Worm (Caenorhabditis elegans) whole organism, midembryonic: ENCODE data around the gene H05C05.2.

Source experiments
- T22C8.4 ChIP-seq: fragments of 200-800 bp; sonication (Bioruptor generic); IDR thresholded peaks from 2 replicates; pipeline ENCODE4 v1.3.6; 2022; ENCODE audit warnings: missing genetic modification characterization, missing compliant biosample characterization
- cog-1 ChIP-seq: sonication (generic microtip); optimal IDR thresholded peaks from 2 replicates; lab custom pipeline; 2016; ENCODE audit warnings: missing genetic modification characterization, missing compliant biosample characterization
- flt-1 ChIP-seq: fragments of 200-800 bp; sonication (Bioruptor generic); IDR thresholded peaks from 2 replicates; pipeline ENCODE4 v1.3.6; 2022; ENCODE audit warnings: missing genetic modification characterization, missing compliant biosample characterization
- klf-2 ChIP-seq: fragments of 200-800 bp; sonication (Bioruptor generic); conservative IDR thresholded peaks from 2 replicates; pipeline ENCODE4 v1.3.6; 2022; ENCODE audit warnings: missing genetic modification reagents, missing genetic modification characterization, missing compliant biosample characterization
- med-1 ChIP-seq: sonication (generic microtip); optimal IDR thresholded peaks from 2 replicates; lab custom pipeline; 2017; ENCODE audit warnings: missing genetic modification characterization, mild to moderate bottlenecking, missing compliant biosample characterization, antibody characterized with exemption, missing genetic modification reagents; ENCODE audit not compliant: insufficient read depth
- ref-1 ChIP-seq: fragments of 200-800 bp; sonication (Bioruptor generic); conservative IDR thresholded peaks from 2 replicates; pipeline ENCODE4 v1.3.6; 2022; ENCODE audit warnings: missing genetic modification reagents, missing genetic modification characterization, missing compliant biosample characterization
- tab-1 ChIP-seq: fragments of 200-800 bp; sonication (Bioruptor generic); IDR thresholded peaks from 2 replicates; pipeline ENCODE4 v1.3.6; 2022; ENCODE audit warnings: missing genetic modification characterization, missing compliant biosample characterization
- ztf-23 ChIP-seq: fragments of 200-800 bp; sonication (Bioruptor generic); IDR thresholded peaks from 2 replicates; pipeline ENCODE4 v1.3.6; 2022; ENCODE audit warnings: missing genetic modification reagents, missing genetic modification characterization, missing compliant biosample characterization
- ztf-29 ChIP-seq: fragments of 200-800 bp; sonication (Bioruptor generic); IDR thresholded peaks from 2 replicates; pipeline ENCODE4 v1.3.6; 2022; ENCODE audit warnings: missing genetic modification reagents, missing genetic modification characterization, missing compliant biosample characterization

The H05C05.2 gene

DNA sequence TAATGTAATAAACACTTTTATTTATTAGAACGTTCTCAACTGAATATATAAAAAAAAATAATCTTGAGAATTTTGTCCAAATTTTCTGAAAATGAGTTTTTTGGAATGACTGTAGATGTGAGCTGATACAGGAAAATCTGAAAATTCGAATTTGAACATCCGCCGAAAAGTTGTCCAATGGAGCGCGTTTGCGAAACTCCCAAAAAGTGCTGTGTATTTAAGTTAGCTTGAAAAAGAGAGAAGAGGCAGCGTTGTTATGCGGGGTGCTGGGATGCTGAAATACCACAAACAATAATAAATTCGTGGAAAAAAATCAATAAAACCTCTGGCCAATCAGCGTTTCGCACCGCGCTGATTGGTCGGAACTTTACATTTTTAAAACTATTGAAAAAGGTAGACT, 4.8 kb upstream of the H05C05.2 start:
- TF ChIP-seq ztf-29 (GFP tag; lab: Robert Waterston, UW) (no peak), tab-1 (GFP tag; lab: Robert Waterston, UW) (no peak), flt-1 (GFP tag; lab: Robert Waterston, UW) (no peak), ztf-23 (GFP tag; lab: Robert Waterston, UW) (no peak), klf-2 (no peak), T22C8.4 (GFP tag; lab: Robert Waterston, UW) (peak; percentile 22; the same call in 1 of the 2 replicates)

DNA sequence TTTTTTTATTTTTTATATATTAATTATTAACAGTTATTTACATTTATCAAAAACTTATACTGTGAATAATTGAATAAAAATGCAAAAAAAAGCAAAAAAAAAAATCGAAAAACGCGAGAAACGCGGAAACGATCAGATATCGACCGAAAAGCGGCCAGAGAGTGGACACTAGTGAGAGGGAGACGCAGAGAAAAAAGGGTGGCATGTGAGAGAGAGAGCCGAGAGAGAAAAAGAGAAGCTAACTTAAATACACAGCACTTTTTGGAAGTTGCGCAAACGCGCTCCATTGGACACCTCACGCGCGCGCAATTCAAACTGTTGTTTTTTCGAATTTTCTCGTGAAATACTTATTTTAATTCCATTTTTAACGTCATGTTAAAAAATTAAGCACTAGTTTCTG, 1.0 kb upstream of the H05C05.2 start:
- no peak for TF ChIP-seq klf-2
- TF ChIP-seq T22C8.4 (GFP tag; lab: Robert Waterston, UW) = peak; percentile 59
- no peak for TF ChIP-seq ref-1 (GFP tag; lab: Robert Waterston, UW)
- TF ChIP-seq ztf-23 (GFP tag; lab: Robert Waterston, UW) = no peak
- TF ChIP-seq med-1 (GFP tag; lab: Kevin White, UChicago) = no peak
- TF ChIP-seq tab-1 (GFP tag; lab: Robert Waterston, UW) = no peak
- peak; percentile 66 for TF ChIP-seq ztf-29 (GFP tag; lab: Robert Waterston, UW)
- TF ChIP-seq cog-1 (tag; lab: Kevin White, UChicago) = peak; percentile 47
- TF ChIP-seq flt-1 (GFP tag; lab: Robert Waterston, UW) = peak; percentile 69

DNA sequence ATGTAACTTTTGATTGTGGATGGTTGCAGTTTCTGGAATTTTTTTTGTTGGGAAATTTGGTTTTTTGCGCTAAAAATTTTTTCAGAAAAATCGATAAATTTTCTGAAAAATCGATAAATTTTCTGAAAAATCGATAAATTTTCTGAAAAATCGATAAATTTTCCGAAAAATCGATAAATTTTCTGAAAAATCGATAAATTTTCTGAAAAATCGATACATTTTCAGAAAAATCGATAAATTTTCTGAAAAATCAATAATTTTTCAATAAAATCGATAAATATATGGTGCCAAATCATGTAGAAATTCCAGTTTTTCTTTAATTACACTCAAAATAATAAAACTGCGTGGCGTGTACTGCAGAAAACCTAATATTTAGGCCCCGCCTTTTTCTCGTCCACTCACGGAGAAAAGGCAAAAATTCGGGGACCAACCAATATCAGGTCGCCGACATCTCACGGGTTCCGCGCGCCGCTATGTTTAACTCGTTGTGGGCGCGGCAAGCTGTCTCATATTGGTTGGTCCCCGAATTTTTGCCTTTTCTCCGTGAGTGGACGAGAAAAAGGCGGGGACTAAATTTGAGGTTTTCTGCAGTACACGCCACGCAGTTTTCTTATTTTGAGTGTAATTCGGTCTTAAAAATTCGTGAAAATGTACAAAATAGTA, 2.4 kb downstream of the H05C05.2 start:
- TF ChIP-seq T22C8.4 (GFP tag; lab: Robert Waterston, UW) = peak; percentile 91

DNA sequence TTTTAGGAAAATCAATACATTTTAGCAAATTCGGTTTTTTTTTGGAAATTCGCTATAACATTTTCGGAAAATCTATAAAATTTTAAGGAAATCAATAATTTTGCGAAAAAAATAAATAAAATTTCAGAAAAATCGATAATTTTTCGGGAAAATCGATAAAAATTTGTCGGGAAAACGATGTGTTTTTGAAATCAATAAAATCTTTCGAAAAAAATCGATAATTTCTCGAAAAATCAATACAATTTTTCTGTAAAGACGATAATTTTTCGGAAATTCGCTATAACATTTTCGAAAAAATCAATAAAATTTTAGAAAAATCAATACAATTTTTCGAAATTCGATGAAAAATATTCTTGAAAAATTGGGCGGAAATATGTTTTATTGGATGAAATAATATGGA, 3.6 kb downstream of the H05C05.2 start:
- TF ChIP-seq ref-1 (GFP tag; lab: Robert Waterston, UW) (no peak), T22C8.4 (GFP tag; lab: Robert Waterston, UW) (peak; percentile 72), ztf-23 (GFP tag; lab: Robert Waterston, UW) (no peak), klf-2 (no peak)

DNA sequence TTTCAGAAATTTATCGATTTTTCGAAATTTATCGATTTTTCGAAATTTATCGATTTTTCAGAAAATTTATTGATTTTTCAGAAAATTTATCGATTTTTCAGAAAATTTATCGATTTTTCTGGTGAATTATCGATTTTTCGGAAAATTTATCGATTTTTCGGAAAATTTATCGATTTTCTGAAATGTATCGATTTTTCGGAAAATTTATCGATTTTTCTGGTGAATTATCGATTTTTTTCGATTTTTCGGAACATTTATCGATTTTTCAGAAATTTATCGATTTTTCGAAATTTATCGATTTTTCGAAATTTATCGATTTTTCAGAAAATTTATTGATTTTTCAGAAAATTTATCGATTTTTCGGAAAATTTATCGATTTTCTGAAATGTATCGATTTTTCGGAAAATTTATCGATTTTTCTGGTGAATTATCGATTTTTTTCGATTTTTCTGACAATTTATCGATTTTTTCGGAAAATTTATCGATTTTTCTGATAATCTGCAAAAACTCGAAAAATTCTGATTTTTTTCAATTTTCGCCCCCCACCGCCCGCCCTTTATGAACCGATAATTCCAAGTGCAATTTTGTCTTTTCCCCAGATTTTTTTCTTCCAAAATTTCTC, 4.6 kb downstream of the H05C05.2 start:
- TF ChIP-seq T22C8.4 (GFP tag; lab: Robert Waterston, UW) = peak; percentile 98

DNA sequence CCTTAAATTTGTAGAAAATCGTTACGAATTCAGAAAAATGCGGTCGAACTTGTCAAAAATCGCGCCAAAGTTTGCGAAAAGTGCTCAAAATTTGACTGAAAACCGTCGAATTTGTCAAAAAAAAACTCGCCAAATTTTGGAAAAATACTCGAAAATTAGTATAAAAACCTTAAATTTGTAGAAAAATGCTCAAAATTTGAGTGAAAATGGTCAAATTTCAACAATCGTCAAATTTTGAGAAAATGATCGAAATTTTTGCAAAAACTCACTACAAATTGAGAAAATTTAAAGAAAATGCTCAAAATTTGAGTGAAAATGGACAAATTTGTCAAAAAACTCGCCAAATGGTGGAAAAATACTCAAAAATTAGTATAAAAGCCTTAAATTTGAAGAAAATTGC, 13.0 kb downstream of the H05C05.2 start:
- TF ChIP-seq T22C8.4 (GFP tag; lab: Robert Waterston, UW) (no peak), klf-2 (no peak), med-1 (GFP tag; lab: Kevin White, UChicago) (no peak), ref-1 (GFP tag; lab: Robert Waterston, UW) (no peak), tab-1 (GFP tag; lab: Robert Waterston, UW) (no peak), ztf-23 (GFP tag; lab: Robert Waterston, UW) (no peak), ztf-29 (GFP tag; lab: Robert Waterston, UW) (no peak), cog-1 (tag; lab: Kevin White, UChicago) (no peak), flt-1 (GFP tag; lab: Robert Waterston, UW) (no peak)

DNA sequence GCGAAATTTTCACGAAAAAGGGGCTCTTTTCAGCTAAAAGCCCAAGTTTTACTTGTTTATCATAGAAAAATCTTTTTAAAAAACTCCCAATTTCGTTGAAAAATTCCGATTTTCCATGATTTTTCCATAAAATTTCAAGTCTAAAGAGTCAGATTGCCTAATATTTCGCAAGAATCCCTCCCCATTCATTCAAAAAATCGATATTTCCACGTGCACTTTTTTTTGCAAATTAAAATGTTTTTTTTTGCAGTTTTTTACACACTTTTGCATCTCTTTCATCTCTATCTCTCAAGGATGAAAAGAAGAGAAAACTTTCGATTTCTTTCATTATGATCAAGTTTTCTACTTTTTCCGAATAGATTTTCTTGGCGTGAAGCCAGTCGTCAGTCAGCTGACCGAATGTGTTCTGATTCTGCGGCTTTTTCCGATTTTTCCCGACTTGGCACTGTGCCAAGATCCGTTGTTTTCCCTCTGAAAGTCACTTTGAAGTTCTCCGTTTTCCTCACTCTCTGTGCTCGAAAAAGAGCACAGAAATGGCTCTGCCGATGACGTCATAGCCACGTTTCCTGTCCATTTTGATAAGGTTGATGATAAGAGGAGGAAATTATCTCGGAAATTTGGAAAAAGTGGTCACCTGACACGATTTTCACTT, 17.0 kb downstream of the H05C05.2 start:
- TF ChIP-seq T22C8.4 (GFP tag; lab: Robert Waterston, UW) (no peak), flt-1 (GFP tag; lab: Robert Waterston, UW) (no peak)

DNA sequence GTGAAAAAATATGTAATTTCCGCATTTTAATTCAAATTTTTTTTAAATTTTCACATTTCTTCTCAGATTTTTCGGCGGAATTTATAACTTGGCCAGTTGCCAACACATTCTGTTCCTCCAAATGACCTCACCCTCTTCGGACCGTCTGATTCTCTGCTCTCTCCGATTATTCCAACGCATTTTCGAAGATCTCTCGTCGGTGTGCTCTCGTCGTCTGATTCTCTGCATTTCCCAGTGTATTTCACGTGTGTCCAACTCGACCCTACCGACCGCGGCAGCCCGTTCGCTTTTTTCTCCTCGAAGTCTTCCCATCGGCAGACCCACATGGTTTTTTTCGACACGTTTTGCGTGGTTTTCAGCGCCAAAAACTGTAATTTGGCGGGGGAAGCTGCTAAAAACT, 18.2 kb downstream of the H05C05.2 start:
- TF ChIP-seq ztf-29 (GFP tag; lab: Robert Waterston, UW) = no peak
- no peak for TF ChIP-seq klf-2
- no peak for TF ChIP-seq ref-1 (GFP tag; lab: Robert Waterston, UW)
- TF ChIP-seq flt-1 (GFP tag; lab: Robert Waterston, UW) = no peak
- TF ChIP-seq cog-1 (tag; lab: Kevin White, UChicago) = no peak
- TF ChIP-seq T22C8.4 (GFP tag; lab: Robert Waterston, UW) = no peak
- TF ChIP-seq med-1 (GFP tag; lab: Kevin White, UChicago) = no peak
- TF ChIP-seq tab-1 (GFP tag; lab: Robert Waterston, UW) = no peak
- no peak for TF ChIP-seq ztf-23 (GFP tag; lab: Robert Waterston, UW)

DNA sequence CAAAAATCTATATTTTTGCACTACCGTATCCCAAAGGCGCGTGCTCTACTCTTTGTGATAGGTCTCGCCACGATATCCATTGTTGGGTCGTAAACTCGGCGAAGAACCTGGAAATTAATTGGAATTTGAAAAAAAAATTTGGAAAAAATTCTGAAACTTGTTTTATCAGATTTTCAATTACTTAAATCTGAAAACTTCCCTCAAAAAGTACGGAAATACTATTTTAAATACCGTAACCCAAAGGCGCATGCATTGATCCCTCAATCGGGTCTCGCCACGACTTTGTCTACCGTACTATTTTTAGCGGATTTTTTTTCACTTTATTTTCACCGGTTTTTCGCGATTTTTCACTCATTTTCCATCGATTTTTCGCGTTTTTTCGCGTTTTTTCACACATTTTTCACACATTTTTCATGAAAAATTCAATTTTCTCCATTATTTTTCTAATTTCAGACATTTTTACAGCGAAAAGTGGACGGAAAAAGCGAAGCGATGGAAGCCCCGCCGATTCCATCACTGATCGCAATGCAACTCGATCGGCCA, 18.7 kb downstream of the H05C05.2 start, which contains the start of gene H05C05.1:
Gene H05C05.1 (plus strand): TSS at position 493 of the 543 bp plus-strand sequence.
- TF ChIP-seq ztf-23 (GFP tag; lab: Robert Waterston, UW) = no peak

DNA sequence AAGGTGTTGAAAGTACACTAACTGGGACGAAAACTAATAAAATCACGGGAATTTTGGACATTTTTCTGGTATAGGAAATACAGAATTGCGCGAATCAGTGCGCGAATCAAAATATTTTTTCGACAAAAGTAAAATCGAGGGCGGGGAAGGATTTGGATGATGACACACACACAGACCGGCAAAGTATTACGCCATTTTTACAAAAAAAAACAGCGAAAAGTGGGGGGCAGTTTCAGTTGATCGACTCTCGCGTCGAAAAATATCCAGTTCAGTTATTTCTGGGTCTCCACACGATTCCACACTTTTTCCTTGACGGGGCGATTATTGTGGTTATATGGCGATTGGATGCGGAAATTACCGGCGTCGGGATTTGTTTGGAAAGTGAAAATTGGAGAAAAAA, 19.3 kb downstream of the H05C05.2 start, which contains the start of gene H05C05.4:
Gene H05C05.4 (minus strand): TSS at position 101 of the 400 bp plus-strand sequence.
- TF ChIP-seq ztf-29 (GFP tag; lab: Robert Waterston, UW) (no peak), T22C8.4 (GFP tag; lab: Robert Waterston, UW) (no peak), ztf-23 (GFP tag; lab: Robert Waterston, UW) (no peak)
